Worm (Caenorhabditis elegans) whole organism, L3 larva: Measurements from ENCODE around the gene far-4.

Source experiments
- lin-39 ChIP-seq: fragments of 150-350 bp; optimal IDR thresholded peaks from 2 replicates; lab custom pipeline; 2018; ENCODE audit warnings: missing biosample characterization, missing genetic modification reagents, missing genetic modification characterization
- tbx-2 ChIP-seq: sonication (generic microtip); optimal IDR thresholded peaks from 2 replicates; lab custom pipeline; 2016; ENCODE audit warnings: mild to moderate bottlenecking, missing genetic modification characterization, missing compliant biosample characterization

DNA sequence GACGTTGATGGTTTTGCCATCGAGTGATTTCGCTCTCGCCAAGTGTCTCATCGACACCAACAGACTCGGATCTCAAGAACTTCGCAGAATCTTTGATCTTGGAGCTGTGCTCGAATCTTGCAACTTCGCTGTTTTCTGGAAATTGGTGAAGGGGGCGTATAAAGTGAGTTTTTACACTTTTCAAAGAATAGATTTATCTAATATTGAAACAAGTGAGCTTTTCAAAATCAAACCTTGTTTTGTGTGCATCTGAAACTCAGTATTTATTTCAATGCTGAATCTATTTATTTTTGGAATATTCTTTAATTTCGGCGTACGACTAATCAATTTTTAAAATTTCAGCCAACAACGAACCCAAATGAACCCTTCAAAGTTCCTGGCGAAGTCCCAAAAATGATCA, 45.2 kb downstream of the far-4 start:
- TF ChIP-seq lin-39 (tag; lab: Kevin White, UChicago) (no peak), tbx-2 (tag; lab: Kevin White, UChicago) (no peak)
